Worm (Caenorhabditis elegans): Measurements from ENCODE around the gene T13C2.3.

The T13C2.3 gene

ce11 chrII:6832695-6833389 is 43.8 kb downstream of the T13C2.3 start:
- TF ChIP-seq elt-2 (tag; optimal IDR thresholded peaks at IDR 0.05) (peak; percentile 32), rnt-1 (tag; optimal IDR thresholded peaks at IDR 0.05) (peak; percentile 40), ceh-31 (tag; optimal IDR thresholded peaks at IDR 0.05) (peak; percentile 17), T23F11.4 (GFP tag; optimal IDR thresholded peaks at IDR 0.05) (no peak), ceh-18 (tag; optimal IDR thresholded peaks at IDR 0.05) (peak; percentile 39), pha-2 (tag; optimal IDR thresholded peaks at IDR 0.05) (peak; percentile 19), C08G9.2 (tag; optimal IDR thresholded peaks at IDR 0.05) (peak; percentile 27), pax-1 (tag; optimal IDR thresholded peaks at IDR 0.05) (no peak), ceh-14 (tag; optimal IDR thresholded peaks at IDR 0.05) (peak; percentile 13), tbx-2 (tag; optimal IDR thresholded peaks at IDR 0.05) (peak; percentile 17), unc-86 (tag; optimal IDR thresholded peaks at IDR 0.05) (no peak), pqm-1 (tag; optimal IDR thresholded peaks at IDR 0.05) (no peak), che-1 (tag; optimal IDR thresholded peaks at IDR 0.05) (no peak), hlh-6 (tag; optimal IDR thresholded peaks at IDR 0.05) (peak; percentile 13)

ce11 chrII:6833781-6834339 is 44.8 kb downstream of the T13C2.3 start:
- TF ChIP-seq hlh-6 (tag; optimal IDR thresholded peaks at IDR 0.05), result no peak
- TF ChIP-seq ceh-31 (tag; optimal IDR thresholded peaks at IDR 0.05), result peak; percentile 18
- TF ChIP-seq F13H6.1 (tag; optimal IDR thresholded peaks at IDR 0.05), result peak; percentile 32
- no peak for TF ChIP-seq ceh-9 (tag; optimal IDR thresholded peaks at IDR 0.05)
- no peak for TF ChIP-seq che-1 (tag; optimal IDR thresholded peaks at IDR 0.05)
- peak; percentile 1 for TF ChIP-seq tbx-2 (tag; optimal IDR thresholded peaks at IDR 0.05)
- TF ChIP-seq unc-55 (GFP tag; optimal IDR thresholded peaks at IDR 0.05), result no peak
- peak; percentile 4 for TF ChIP-seq C08G9.2 (tag; optimal IDR thresholded peaks at IDR 0.05)
- TF ChIP-seq sdc-2 (tag; optimal IDR thresholded peaks at IDR 0.05), result no peak
- no peak for TF ChIP-seq pqm-1 (tag; optimal IDR thresholded peaks at IDR 0.05)
- TF ChIP-seq ceh-18 (tag; optimal IDR thresholded peaks at IDR 0.05), result no peak
- TF ChIP-seq odd-2 (tag; optimal IDR thresholded peaks at IDR 0.05), result no peak
- no peak for TF ChIP-seq dmd-4 (tag; optimal IDR thresholded peaks at IDR 0.05; ENCODE audit: borderline replicate concordance)
- peak; percentile 30 for TF ChIP-seq ceh-34 (tag; optimal IDR thresholded peaks at IDR 0.05)
- no peak for TF ChIP-seq pax-1 (tag; optimal IDR thresholded peaks at IDR 0.05)
- TF ChIP-seq sox-2 (GFP tag; IDR thresholded peaks at IDR 0.05), result no peak
- TF ChIP-seq hlh-30 (tag; optimal IDR thresholded peaks at IDR 0.05; ENCODE audit: insufficient read depth), result peak; percentile 63
- no peak for TF ChIP-seq hlh-13 (GFP tag; optimal IDR thresholded peaks at IDR 0.05)
- no peak for TF ChIP-seq ceh-14 (tag; optimal IDR thresholded peaks at IDR 0.05)
- peak; percentile 55 for TF ChIP-seq ref-2 (tag; optimal IDR thresholded peaks at IDR 0.05)
- TF ChIP-seq fax-1 (tag; optimal IDR thresholded peaks at IDR 0.05), result no peak
- no peak for TF ChIP-seq ceh-48 (tag; optimal IDR thresholded peaks at IDR 0.05)
- TF ChIP-seq dve-1 (tag; optimal IDR thresholded peaks at IDR 0.05), result no peak
- TF ChIP-seq unc-42 (tag; optimal IDR thresholded peaks at IDR 0.05), result no peak
- TF ChIP-seq fkh-6 (tag; optimal IDR thresholded peaks at IDR 0.05), result no peak
- no peak for TF ChIP-seq C38D4.7 (GFP tag; optimal IDR thresholded peaks at IDR 0.05)
- no peak for TF ChIP-seq nhr-232 (tag; optimal IDR thresholded peaks at IDR 0.05)
- no peak for TF ChIP-seq rnt-1 (tag; optimal IDR thresholded peaks at IDR 0.05)

- no peak for TF ChIP-seq eyg-1 (tag; optimal IDR thresholded peaks at IDR 0.05)
- no peak for TF ChIP-seq T23F11.4 (GFP tag; optimal IDR thresholded peaks at IDR 0.05)
- TF ChIP-seq Y22D7AL.16 (tag; optimal IDR thresholded peaks at IDR 0.05), result no peak
- no peak for TF ChIP-seq pha-4 (tag; optimal IDR thresholded peaks at IDR 0.05)
- TF ChIP-seq npax-4 (tag; optimal IDR thresholded peaks at IDR 0.05), result no peak
- no peak for TF ChIP-seq hlh-13 (GFP tag; optimal IDR thresholded peaks at IDR 0.05)
- TF ChIP-seq ceh-45 (GFP tag; IDR thresholded peaks at IDR 0.05), result no peak
- TF ChIP-seq ceh-48 (tag; optimal IDR thresholded peaks at IDR 0.05), result no peak
- no peak for TF ChIP-seq ceh-6 (GFP tag; optimal IDR thresholded peaks at IDR 0.05)
- no peak for TF ChIP-seq unc-42 (tag; optimal IDR thresholded peaks at IDR 0.05)
- TF ChIP-seq unc-3 (GFP tag; conservative IDR thresholded peaks at IDR 0.05), result no peak
- TF ChIP-seq unc-3 (tag; optimal IDR thresholded peaks at IDR 0.05), result no peak
- no peak for TF ChIP-seq ceh-31 (tag; optimal IDR thresholded peaks at IDR 0.05)
- TF ChIP-seq lim-6 (tag; optimal IDR thresholded peaks at IDR 0.05), result no peak
- no peak for TF ChIP-seq C38D4.7 (GFP tag; optimal IDR thresholded peaks at IDR 0.05)
- no peak for TF ChIP-seq zip-5 (tag; optimal IDR thresholded peaks at IDR 0.05)
- no peak for TF ChIP-seq che-1 (tag; optimal IDR thresholded peaks at IDR 0.05)
- TF ChIP-seq pqm-1 (tag; optimal IDR thresholded peaks at IDR 0.05), result no peak
These were observed 45.6 kb downstream of the T13C2.3 start, which contains the start of gene egl-27 for ce11 chrII:6834582-6835058. egl-27 (plus strand) TSS chrII:6835008.
